Fruit fly (Drosophila melanogaster) whole organism, adult: ENCODE results near the gene Pgant4.

Experiments used
- CG11617 ChIP-seq: fragments of 200-800 bp; sonication (Bioruptor generic); optimal IDR thresholded peaks from 2 replicates; lab custom pipeline; 2017; ENCODE audit warnings: mild to moderate bottlenecking, missing biosample characterization, missing genetic modification reagents, missing genetic modification characterization
- cic ChIP-seq: fragments of 200-800 bp; sonication (Bioruptor generic); optimal IDR thresholded peaks from 2 replicates; lab custom pipeline; 2017; ENCODE audit warnings: missing biosample characterization, mild to moderate bottlenecking, missing genetic modification characterization, moderate library complexity

DNA sequence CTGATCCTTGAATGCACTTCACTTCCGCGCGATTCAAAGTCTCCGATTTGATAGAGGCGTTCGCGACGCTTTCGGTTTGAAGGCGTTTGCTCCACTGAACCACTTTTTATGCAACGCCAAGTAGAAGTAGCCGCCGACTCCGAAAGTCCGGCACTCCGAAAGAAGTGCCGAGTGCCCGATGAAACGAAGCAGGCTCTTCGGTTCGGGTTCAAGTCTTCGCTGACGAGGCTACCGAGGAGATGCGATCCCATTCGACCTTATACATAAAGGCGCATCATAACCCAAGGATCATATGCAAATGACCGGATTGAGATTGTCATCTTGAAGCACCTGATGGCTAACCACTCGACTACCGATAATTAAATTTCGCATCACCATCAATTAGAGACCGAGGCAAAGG is 18.6 kb downstream of the Pgant4 start, which contains the start of gene CG15414:
- TF ChIP-seq cic = no peak
- TF ChIP-seq CG11617 (GFP tag; lab: Kevin White, UChicago) = no peak
